Fruit fly (Drosophila melanogaster) ovary, adult (tissue): ENCODE data around the gene CG33644.
A peak's percentile ranks its signal among the peaks of the same experiment; 100 is the strongest.

Source experiments
- CG17801 ChIP-seq: fragments of 200-800 bp; optimal IDR thresholded peaks from 2 replicates; lab custom pipeline; 2019; ENCODE audit warnings: missing biosample characterization, mild to moderate bottlenecking, missing genetic modification characterization, moderate library complexity; ENCODE audit not compliant: partially characterized antibody

Gene CG33644

dm6 chr2L:13527541-13527940 lies 4.3 kb upstream of the CG33644 start, which contains the start of gene CG33640:
Gene CG33640, plus strand, starts transcription at chr2L:13527841.
- no peak for TF ChIP-seq CG17801 (GFP tag; lab: Kevin White, UChicago)

dm6 chr2L:13528742-13529141 lies 3.1 kb upstream of the CG33644 start, which contains the start of gene CG33641:
Gene CG33641, plus strand, starts transcription at chr2L:13529042.
- no peak for TF ChIP-seq CG17801 (GFP tag; lab: Kevin White, UChicago)

dm6 chr2L:13529675-13530074 lies 2.2 kb upstream of the CG33644 start, which contains the start of gene CG33642:
Gene CG33642, plus strand, starts transcription at chr2L:13529975.
- no peak for TF ChIP-seq CG17801 (GFP tag; lab: Kevin White, UChicago)

dm6 chr2L:13530774-13531173 lies 1.1 kb upstream of the CG33644 start, which contains the start of gene CG33643:
Gene CG33643, plus strand, starts transcription at chr2L:13531074.
- no peak for TF ChIP-seq CG17801 (GFP tag; lab: Kevin White, UChicago)

- TF ChIP-seq CG17801 (GFP tag; lab: Kevin White, UChicago) = no peak
These were observed 639 bp downstream of the CG33644 start, which contains the start of gene CG33645 for dm6 chr2L:13532524-13532923. Gene CG33645, plus strand, starts transcription at chr2L:13532824.

dm6 chr2L:13535678-13536077 lies 3.8 kb downstream of the CG33644 start, which contains the start of gene CG15638:
Gene CG15638, minus strand, starts transcription at chr2L:13535778.
- TF ChIP-seq CG17801 (GFP tag; lab: Kevin White, UChicago) = no peak

dm6 chr2L:13540704-13541103 lies 8.8 kb downstream of the CG33644 start, which contains the start of gene CG16852:
Gene CG16852, plus strand, starts transcription at chr2L:13540751.
- no peak for TF ChIP-seq CG17801 (GFP tag; lab: Kevin White, UChicago)

dm6 chr2L:13541968-13542367 lies 10.1 kb downstream of the CG33644 start, which contains the start of gene CG16853:
Gene CG16853, plus strand, starts transcription at chr2L:13542268.
- TF ChIP-seq CG17801 (GFP tag; lab: Kevin White, UChicago) = no peak

- no peak for TF ChIP-seq CG17801 (GFP tag; lab: Kevin White, UChicago)
These were observed 10.6 kb downstream of the CG33644 start, which contains the start of gene CG9263 for dm6 chr2L:13542476-13542875. Gene CG9263, minus strand, starts transcription at chr2L:13542576.

- TF ChIP-seq CG17801 (GFP tag; lab: Kevin White, UChicago) = no peak
These were observed 13.8 kb downstream of the CG33644 start for dm6 chr2L:13545678-13546077.

dm6 chr2L:13547738-13548726 lies 16.1 kb downstream of the CG33644 start:
- no peak for TF ChIP-seq CG17801 (GFP tag; lab: Kevin White, UChicago)

- TF ChIP-seq CG17801 (GFP tag; lab: Kevin White, UChicago) = peak; percentile 46
These were observed 17.2 kb downstream of the CG33644 start, which contains the start of gene B4 for dm6 chr2L:13548786-13549780. Gene B4, minus strand, starts transcription at chr2L:13549328.

- peak; percentile 63 for TF ChIP-seq CG17801 (GFP tag; lab: Kevin White, UChicago)
These were observed 18.1 kb downstream of the CG33644 start, which contains the start of gene kuz for dm6 chr2L:13549973-13550458. Gene kuz, plus strand, starts transcription at chr2L:13550139.
